Worm (Caenorhabditis elegans) whole organism, L4 larva: ENCODE data around the gene T10D4.7.
A peak's percentile ranks its signal among the peaks of the same experiment; 100 is the strongest.

ENCODE experiments used
- Y75B8A.6 ChIP-seq: fragments of 200-800 bp; sonication (Bioruptor generic); IDR thresholded peaks from 2 replicates; pipeline ENCODE4 v1.3.6; 2022; ENCODE audit warnings: missing genetic modification reagents, missing genetic modification characterization, missing compliant biosample characterization
- ZK337.2 ChIP-seq: fragments of 200-800 bp; sonication (Bioruptor generic); IDR thresholded peaks from 2 replicates; pipeline ENCODE4 v1.3.6; 2022; ENCODE audit warnings: missing genetic modification reagents, missing genetic modification characterization, missing compliant biosample characterization
- attf-4 ChIP-seq: sonication (generic microtip); optimal IDR thresholded peaks from 3 replicates; lab custom pipeline; 2017; ENCODE audit warnings: missing biosample characterization, missing genetic modification characterization
- ceh-82 ChIP-seq: sonication (generic microtip); optimal IDR thresholded peaks from 2 replicates; lab custom pipeline; 2017; ENCODE audit warnings: missing biosample characterization, missing genetic modification characterization
- egl-27 ChIP-seq: sonication (generic microtip); optimal IDR thresholded peaks from 3 replicates; lab custom pipeline; 2017; ENCODE audit warnings: missing biosample characterization, missing genetic modification reagents, missing genetic modification characterization
- fos-1 ChIP-seq: fragments of 150-350 bp; optimal IDR thresholded peaks from 2 replicates; lab custom pipeline; 2014; ENCODE audit warnings: missing biosample characterization, missing genetic modification characterization
- lir-3 ChIP-seq: sonication (generic microtip); optimal IDR thresholded peaks from 2 replicates; lab custom pipeline; 2016; ENCODE audit warnings: mild to moderate bottlenecking, missing genetic modification characterization, missing compliant biosample characterization
- nhr-11 ChIP-seq: fragments of 150-350 bp; optimal IDR thresholded peaks from 2 replicates; lab custom pipeline; 2014; ENCODE audit warnings: missing biosample characterization, missing genetic modification characterization
- nhr-28 ChIP-seq: fragments of 150-350 bp; optimal IDR thresholded peaks from 2 replicates; lab custom pipeline; 2014; ENCODE audit warnings: missing biosample characterization, missing genetic modification characterization
- nhr-6 ChIP-seq: fragments of 150-350 bp; optimal IDR thresholded peaks from 2 replicates; lab custom pipeline; 2014; ENCODE audit warnings: missing biosample characterization, missing genetic modification characterization
- snpc-4 ChIP-seq: fragments of 150-350 bp; optimal IDR thresholded peaks from 2 replicates; lab custom pipeline; 2014; ENCODE audit warnings: missing biosample characterization, missing genetic modification characterization
- unc-130 ChIP-seq: sonication (generic microtip); optimal IDR thresholded peaks from 2 replicates; lab custom pipeline; 2016; ENCODE audit warnings: missing genetic modification reagents, missing genetic modification characterization, missing compliant biosample characterization
- unc-62 ChIP-seq, 3 experiments: fragments of 150-350 bp in 1 of 3; sonication (generic microtip); optimal IDR thresholded peaks in 2 of 3; peaks in 1 of 3; 1 replicate in 1 of 3; 2 replicates in 2 of 3; lab custom pipeline; 2014 to 2017; ENCODE audit warnings: missing biosample characterization in 3 of 3, missing genetic modification characterization in 3 of 3, missing genetic modification reagents in 3 of 3, missing genotype in 1 of 3

DNA sequence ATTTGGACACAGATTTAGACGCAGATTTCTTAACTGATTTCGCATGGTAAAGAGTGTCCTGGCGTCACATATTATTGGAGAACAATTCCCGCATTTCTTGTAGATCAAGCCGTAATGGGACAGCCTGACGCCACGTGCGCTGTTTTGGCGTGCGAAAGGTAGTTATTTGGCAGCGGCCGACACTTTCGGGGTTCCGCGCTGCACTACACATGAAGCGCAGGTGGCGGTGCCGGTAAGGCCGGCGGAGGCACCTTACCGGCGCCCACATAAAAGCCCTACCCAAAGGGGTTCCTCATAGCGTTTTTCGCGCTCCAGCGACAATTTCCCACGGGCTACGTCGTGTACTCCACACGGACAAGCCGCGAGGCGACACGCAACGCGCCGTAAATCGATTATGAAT, 7.5 kb upstream of the T10D4.7 start:
- TF ChIP-seq snpc-4 (tag; lab: Kevin White, UChicago) (no peak), attf-4 (tag; lab: Kevin White, UChicago) (no peak), egl-27 (tag; lab: Kevin White, UChicago) (no peak), ZK337.2 (GFP tag; lab: Robert Waterston, UW) (no peak), nhr-28 (tag; lab: Kevin White, UChicago) (no peak), nhr-11 (no peak), lir-3 (tag; lab: Kevin White, UChicago) (no peak), unc-130 (no peak), ceh-82 (tag; lab: Kevin White, UChicago) (no peak), unc-62 (GFP tag; optimal IDR thresholded peaks at IDR 0.05 in 1 of 2; lab: Kevin White, UChicago) (peak in 1 of 2 experiments; percentile 57), unc-62 (tag; optimal IDR thresholded peaks at IDR 0.05; lab: Kevin White, UChicago) (no peak), fos-1 (no peak), nhr-6 (tag; lab: Kevin White, UChicago) (no peak), Y75B8A.6 (GFP tag; lab: Robert Waterston, UW) (no peak)
